Worm (Caenorhabditis elegans): ENCODE measurements around the gene C54D10.4.

The C54D10.4 gene

ce11 chrV:12420843-12421242, at the start of gene C54D10.4:
TSS of gene C54D10.4 (minus strand) at chrV:12420943.
- TF ChIP-seq nhr-67 (tag; optimal IDR thresholded peaks at IDR 0.05) (no peak), nhr-25 (tag; optimal IDR thresholded peaks at IDR 0.05) (no peak), pha-4 (tag; optimal IDR thresholded peaks at IDR 0.05) (no peak), ztf-11 (tag; optimal IDR thresholded peaks at IDR 0.05) (no peak), nhr-43 (tag; optimal IDR thresholded peaks at IDR 0.05; ENCODE audit: poor library complexity, severe bottlenecking) (no peak)

- no peak for TF ChIP-seq fos-1 (tag; optimal IDR thresholded peaks at IDR 0.05)
- no peak for TF ChIP-seq pha-4 (tag; optimal IDR thresholded peaks at IDR 0.05)
- TF ChIP-seq ceh-16 (tag; optimal IDR thresholded peaks at IDR 0.05) = no peak
- TF ChIP-seq egl-27 (tag; optimal IDR thresholded peaks at IDR 0.05) = no peak
- no peak for TF ChIP-seq elt-2 (tag; optimal IDR thresholded peaks at IDR 0.05)
- TF ChIP-seq nhr-25 (tag; optimal IDR thresholded peaks at IDR 0.05) = no peak
Measured at ce11 chrV:12470324-12470723, 49.6 kb upstream of the C54D10.4 start.

- TF ChIP-seq daf-12 (tag; optimal IDR thresholded peaks at IDR 0.05) = no peak
- no peak for TF ChIP-seq mml-1 (tag; optimal IDR thresholded peaks at IDR 0.05)
- no peak for TF ChIP-seq ceh-82 (tag; optimal IDR thresholded peaks at IDR 0.05)
- TF ChIP-seq tbx-2 (tag; optimal IDR thresholded peaks at IDR 0.05) = no peak
- no peak for TF ChIP-seq nhr-67 (tag; optimal IDR thresholded peaks at IDR 0.05)
- no peak for TF ChIP-seq pqm-1 (tag; optimal IDR thresholded peaks at IDR 0.05)
- no peak for TF ChIP-seq fkh-10 (GFP tag; optimal IDR thresholded peaks at IDR 0.05)
- no peak for TF ChIP-seq mdl-1 (tag; optimal IDR thresholded peaks at IDR 0.05)
- TF ChIP-seq ceh-28 (tag; optimal IDR thresholded peaks at IDR 0.05) = no peak
- TF ChIP-seq lin-39 (tag; optimal IDR thresholded peaks at IDR 0.05) = no peak
- TF ChIP-seq zag-1 (tag; optimal IDR thresholded peaks at IDR 0.05) = no peak
- TF ChIP-seq R02D3.7 (tag; optimal IDR thresholded peaks at IDR 0.05) = no peak
- no peak for TF ChIP-seq ceh-9 (tag; optimal IDR thresholded peaks at IDR 0.05)
- TF ChIP-seq ceh-16 (tag; optimal IDR thresholded peaks at IDR 0.05) = no peak
- TF ChIP-seq lsy-12 (tag; optimal IDR thresholded peaks at IDR 0.05) = no peak
Measured at ce11 chrV:12468363-12468762, 47.6 kb upstream of the C54D10.4 start, which contains the start of gene F28C1.3. TSS of gene F28C1.3 (plus strand) at chrV:12468663.

ce11 chrV:12467755-12468154, 47.0 kb upstream of the C54D10.4 start:
- TF ChIP-seq elt-2 (tag; optimal IDR thresholded peaks at IDR 0.05) (peak; percentile 93), ama-1 (optimal IDR thresholded peaks at IDR 0.05) (no peak), pha-4 (tag; optimal IDR thresholded peaks at IDR 0.05) (peak; percentile 17), nfya-1 (tag; optimal IDR thresholded peaks at IDR 0.05; ENCODE audit: insufficient read depth) (no peak), pqm-1 (tag; optimal IDR thresholded peaks at IDR 0.05) (peak; percentile 68)

ce11 chrV:12466653-12467052, 45.9 kb upstream of the C54D10.4 start:
- no peak for TF ChIP-seq skn-1 (tag; optimal IDR thresholded peaks at IDR 0.05)
- no peak for TF ChIP-seq fkh-2 (tag; optimal IDR thresholded peaks at IDR 0.05)
- TF ChIP-seq pha-4 (tag; optimal IDR thresholded peaks at IDR 0.05) = peak; percentile 82

ce11 chrV:12465399-12465798, 44.7 kb upstream of the C54D10.4 start:
- TF ChIP-seq nhr-11 (tag; optimal IDR thresholded peaks at IDR 0.05) (peak; percentile 26), nhr-25 (tag; optimal IDR thresholded peaks at IDR 0.05) (peak; percentile 41), pqm-1 (tag; optimal IDR thresholded peaks at IDR 0.05) (no peak), snpc-4 (tag; optimal IDR thresholded peaks at IDR 0.05) (peak; percentile 75), nhr-23 (tag; optimal IDR thresholded peaks at IDR 0.05) (peak; percentile 82), ZK546.5 (tag; optimal IDR thresholded peaks at IDR 0.05) (no peak), ztf-4 (tag; optimal IDR thresholded peaks at IDR 0.05) (no peak), ceh-16 (tag; optimal IDR thresholded peaks at IDR 0.05) (no peak), nhr-12 (tag; optimal IDR thresholded peaks at IDR 0.05) (no peak), nhr-237 (tag; optimal IDR thresholded peaks at IDR 0.05) (no peak), elt-3 (tag; optimal IDR thresholded peaks at IDR 0.05) (no peak), mdl-1 (tag; optimal IDR thresholded peaks at IDR 0.05) (no peak), elt-1 (tag; optimal IDR thresholded peaks at IDR 0.05) (peak; percentile 34), ceh-82 (tag; optimal IDR thresholded peaks at IDR 0.05) (peak; percentile 58), lin-39 (tag; optimal IDR thresholded peaks at IDR 0.05) (peak; percentile 81), egl-27 (tag; optimal IDR thresholded peaks at IDR 0.05) (no peak), hmg-11 (tag; optimal IDR thresholded peaks at IDR 0.05) (peak; percentile 95), nhr-76 (tag; optimal IDR thresholded peaks at IDR 0.05) (no peak), eor-1 (tag; optimal IDR thresholded peaks at IDR 0.05) (no peak), fkh-2 (tag; optimal IDR thresholded peaks at IDR 0.05) (no peak), egl-5 (tag; optimal IDR thresholded peaks at IDR 0.05) (peak; percentile 83), unc-62 (GFP tag; optimal IDR thresholded peaks at IDR 0.05) (no peak), ceh-9 (tag; optimal IDR thresholded peaks at IDR 0.05) (no peak), mml-1 (tag; optimal IDR thresholded peaks at IDR 0.05) (no peak), R02D3.7 (tag; optimal IDR thresholded peaks at IDR 0.05) (peak; percentile 24), fos-1 (tag; optimal IDR thresholded peaks at IDR 0.05) (no peak), ceh-28 (tag; optimal IDR thresholded peaks at IDR 0.05) (peak; percentile 72), aly-2 (tag; optimal IDR thresholded peaks at IDR 0.05) (no peak), lsy-12 (tag; optimal IDR thresholded peaks at IDR 0.05) (peak; percentile 69), nhr-67 (tag; optimal IDR thresholded peaks at IDR 0.05) (no peak), lin-15B (tag; optimal IDR thresholded peaks at IDR 0.05) (peak; percentile 61)

Data from whole organism, L3 larva.